Fruit fly (Drosophila melanogaster): Measurements from ENCODE around the gene NP15.6.

Gene NP15.6

dm6 chr3R:19036521-19037142, 9.5 kb downstream of the NP15.6 start:
- TF ChIP-seq ovo (GFP tag; optimal IDR thresholded peaks at IDR 0.05): no peak
- no peak for TF ChIP-seq CG1620 (GFP tag; optimal IDR thresholded peaks at IDR 0.05)
- TF ChIP-seq CG11617 (GFP tag; optimal IDR thresholded peaks at IDR 0.05): no peak
- TF ChIP-seq pad (GFP tag; optimal IDR thresholded peaks at IDR 0.05): no peak
- TF ChIP-seq Crg-1 (GFP tag; optimal IDR thresholded peaks at IDR 0.05): no peak
- TF ChIP-seq CG5204 (GFP tag; optimal IDR thresholded peaks at IDR 0.05): no peak
- TF ChIP-seq bab1 (GFP tag; optimal IDR thresholded peaks at IDR 0.05): no peak
- no peak for TF ChIP-seq Mnt (GFP tag; optimal IDR thresholded peaks at IDR 0.05)
- no peak for TF ChIP-seq CG14711 (tag; optimal IDR thresholded peaks at IDR 0.05)
- no peak for TF ChIP-seq Clk (GFP tag; optimal IDR thresholded peaks at IDR 0.05)
- TF ChIP-seq CG7101 (tag; optimal IDR thresholded peaks at IDR 0.05): no peak
- TF ChIP-seq CG12768 (GFP tag; optimal IDR thresholded peaks at IDR 0.05): no peak

dm6 chr3R:19040685-19041084, 13.5 kb downstream of the NP15.6 start:
- no peak for TF ChIP-seq pad (GFP tag; optimal IDR thresholded peaks at IDR 0.05)
- no peak for TF ChIP-seq CG7045 (GFP tag; optimal IDR thresholded peaks at IDR 0.05)
- no peak for TF ChIP-seq toe (GFP tag; optimal IDR thresholded peaks at IDR 0.05)
- TF ChIP-seq Mnt (GFP tag; optimal IDR thresholded peaks at IDR 0.05): no peak
- no peak for TF ChIP-seq CG1620 (GFP tag; optimal IDR thresholded peaks at IDR 0.05)
- no peak for TF ChIP-seq kay (GFP tag; ENCODE audit: borderline replicate concordance)
- TF ChIP-seq ovo (GFP tag; optimal IDR thresholded peaks at IDR 0.05): no peak
- no peak for TF ChIP-seq Clk (GFP tag; optimal IDR thresholded peaks at IDR 0.05)
- TF ChIP-seq Hr96 (GFP tag; optimal IDR thresholded peaks at IDR 0.05): no peak
- no peak for TF ChIP-seq CG11617 (GFP tag; optimal IDR thresholded peaks at IDR 0.05)
- TF ChIP-seq cnc (optimal IDR thresholded peaks at IDR 0.05): no peak
- TF ChIP-seq Crg-1 (GFP tag; optimal IDR thresholded peaks at IDR 0.05): no peak
- TF ChIP-seq cic (GFP tag; optimal IDR thresholded peaks at IDR 0.05): no peak
- no peak for TF ChIP-seq tj (GFP tag; optimal IDR thresholded peaks at IDR 0.05)

- TF ChIP-seq Hr96 (GFP tag; optimal IDR thresholded peaks at IDR 0.05) (no peak), cic (GFP tag; optimal IDR thresholded peaks at IDR 0.05) (no peak), tj (GFP tag; optimal IDR thresholded peaks at IDR 0.05) (no peak), cnc (optimal IDR thresholded peaks at IDR 0.05) (no peak), CG12768 (GFP tag; optimal IDR thresholded peaks at IDR 0.05) (no peak), Crg-1 (GFP tag; optimal IDR thresholded peaks at IDR 0.05) (no peak), bab1 (GFP tag; optimal IDR thresholded peaks at IDR 0.05) (no peak), toe (GFP tag; optimal IDR thresholded peaks at IDR 0.05) (no peak), CG1620 (GFP tag; optimal IDR thresholded peaks at IDR 0.05) (no peak), CG7045 (GFP tag; optimal IDR thresholded peaks at IDR 0.05) (no peak), ovo (GFP tag; optimal IDR thresholded peaks at IDR 0.05) (no peak), pad (GFP tag; optimal IDR thresholded peaks at IDR 0.05) (no peak)
These were observed 17.5 kb downstream of the NP15.6 start for dm6 chr3R:19044638-19045037.

dm6 chr3R:19051247-19051646, 24.1 kb downstream of the NP15.6 start:
- no peak for TF ChIP-seq Hr96 (GFP tag; optimal IDR thresholded peaks at IDR 0.05)
- no peak for TF ChIP-seq CG5204 (GFP tag; optimal IDR thresholded peaks at IDR 0.05)
- TF ChIP-seq cic (GFP tag; optimal IDR thresholded peaks at IDR 0.05): peak; percentile 76
- no peak for TF ChIP-seq toe (GFP tag; optimal IDR thresholded peaks at IDR 0.05)
- TF ChIP-seq CG7045 (GFP tag; optimal IDR thresholded peaks at IDR 0.05): no peak
- no peak for TF ChIP-seq kay (GFP tag; ENCODE audit: borderline replicate concordance)
- no peak for TF ChIP-seq CG14711 (tag; optimal IDR thresholded peaks at IDR 0.05)
- TF ChIP-seq CG1620 (GFP tag; optimal IDR thresholded peaks at IDR 0.05): no peak
- peak; percentile 41 for TF ChIP-seq Mnt (GFP tag; optimal IDR thresholded peaks at IDR 0.05)
- TF ChIP-seq Clk (GFP tag; optimal IDR thresholded peaks at IDR 0.05): no peak

dm6 chr3R:19052475-19052874, 25.3 kb downstream of the NP15.6 start:
- TF ChIP-seq toe (GFP tag; optimal IDR thresholded peaks at IDR 0.05): no peak
- TF ChIP-seq Clk (GFP tag; optimal IDR thresholded peaks at IDR 0.05): no peak
- no peak for TF ChIP-seq bab1 (GFP tag; optimal IDR thresholded peaks at IDR 0.05)
- no peak for TF ChIP-seq pad (GFP tag; optimal IDR thresholded peaks at IDR 0.05)
- no peak for TF ChIP-seq cnc (optimal IDR thresholded peaks at IDR 0.05)
- no peak for TF ChIP-seq Hr96 (GFP tag; optimal IDR thresholded peaks at IDR 0.05)
- no peak for TF ChIP-seq kay (GFP tag; ENCODE audit: borderline replicate concordance)
- no peak for TF ChIP-seq CG33017 (tag; optimal IDR thresholded peaks at IDR 0.05)
- TF ChIP-seq CG7045 (GFP tag; optimal IDR thresholded peaks at IDR 0.05): no peak
- TF ChIP-seq CG12768 (GFP tag; optimal IDR thresholded peaks at IDR 0.05): no peak
- TF ChIP-seq Crg-1 (GFP tag; optimal IDR thresholded peaks at IDR 0.05): no peak
- no peak for TF ChIP-seq CG5204 (GFP tag; optimal IDR thresholded peaks at IDR 0.05)
- TF ChIP-seq CG7101 (tag; optimal IDR thresholded peaks at IDR 0.05): no peak

dm6 chr3R:19054839-19055238, 27.7 kb downstream of the NP15.6 start:
- no peak for TF ChIP-seq cic (GFP tag; optimal IDR thresholded peaks at IDR 0.05)

dm6 chr3R:19056884-19057283, 29.7 kb downstream of the NP15.6 start:
- TF ChIP-seq tj (GFP tag; optimal IDR thresholded peaks at IDR 0.05) (peak; percentile 10), Hr96 (GFP tag; optimal IDR thresholded peaks at IDR 0.05) (peak; percentile 8), cnc (optimal IDR thresholded peaks at IDR 0.05) (no peak)
